Fruit fly (Drosophila melanogaster) whole organism: ENCODE results near the gene CG6283.

Experiments used
- CG8478 ChIP-seq: fragments of >200 bp; optimal IDR thresholded peaks from 2 replicates; lab custom pipeline; 2018; ENCODE audit warnings: inconsistent platforms
- Dll ChIP-seq: fragments of >200 bp; optimal IDR thresholded peaks from 2 replicates; lab custom pipeline; 2017
- EcR ChIP-seq, 2 experiments: fragments of >200 bp; optimal IDR thresholded peaks; 2 replicates each; lab custom pipeline; 2017; ENCODE audit warnings: missing biosample characterization in 2 of 2, missing genetic modification characterization in 2 of 2, missing genetic modification reagents in 2 of 2
- pan ChIP-seq: fragments of >200 bp; optimal IDR thresholded peaks from 2 replicates; lab custom pipeline; 2017
- psq ChIP-seq: fragments of >200 bp; optimal IDR thresholded peaks from 2 replicates; lab custom pipeline; 2017
- usp ChIP-seq: fragments of >200 bp; optimal IDR thresholded peaks from 2 replicates; lab custom pipeline; 2017; ENCODE audit warnings: missing biosample characterization, missing genetic modification characterization, mixed read lengths

The CG6283 gene

DNA sequence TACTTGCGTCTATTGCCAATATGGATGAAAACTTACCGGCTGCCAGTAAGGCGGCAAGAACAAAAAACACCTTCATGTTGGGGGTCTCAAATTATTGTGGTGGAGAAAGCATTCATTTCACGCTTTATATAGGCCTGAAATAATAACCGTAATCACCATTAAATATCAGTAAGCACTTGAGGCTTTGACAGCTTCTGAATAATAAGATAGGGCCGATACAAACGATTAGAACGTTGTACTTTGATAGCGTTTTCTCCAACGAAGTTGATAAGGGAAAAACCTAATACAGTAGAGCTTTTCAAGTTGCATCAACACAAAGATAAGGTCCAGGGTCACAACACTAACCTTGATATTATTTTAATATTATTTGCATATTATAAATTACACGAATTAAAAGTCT, at the start of gene CG6283:
Gene CG6283 (minus strand): TSS at position 101 of the 400 bp plus-strand sequence.
- TF ChIP-seq usp (GFP tag; lab: Kevin White, UChicago) (no peak), Dll (lab: Kevin White, UChicago) (no peak), psq (no peak), CG8478 (lab: Kevin White, UChicago) (no peak), EcR (GFP tag; optimal IDR thresholded peaks at IDR 0.05; lab: Kevin White, UChicago) (no peak), pan (no peak)

DNA sequence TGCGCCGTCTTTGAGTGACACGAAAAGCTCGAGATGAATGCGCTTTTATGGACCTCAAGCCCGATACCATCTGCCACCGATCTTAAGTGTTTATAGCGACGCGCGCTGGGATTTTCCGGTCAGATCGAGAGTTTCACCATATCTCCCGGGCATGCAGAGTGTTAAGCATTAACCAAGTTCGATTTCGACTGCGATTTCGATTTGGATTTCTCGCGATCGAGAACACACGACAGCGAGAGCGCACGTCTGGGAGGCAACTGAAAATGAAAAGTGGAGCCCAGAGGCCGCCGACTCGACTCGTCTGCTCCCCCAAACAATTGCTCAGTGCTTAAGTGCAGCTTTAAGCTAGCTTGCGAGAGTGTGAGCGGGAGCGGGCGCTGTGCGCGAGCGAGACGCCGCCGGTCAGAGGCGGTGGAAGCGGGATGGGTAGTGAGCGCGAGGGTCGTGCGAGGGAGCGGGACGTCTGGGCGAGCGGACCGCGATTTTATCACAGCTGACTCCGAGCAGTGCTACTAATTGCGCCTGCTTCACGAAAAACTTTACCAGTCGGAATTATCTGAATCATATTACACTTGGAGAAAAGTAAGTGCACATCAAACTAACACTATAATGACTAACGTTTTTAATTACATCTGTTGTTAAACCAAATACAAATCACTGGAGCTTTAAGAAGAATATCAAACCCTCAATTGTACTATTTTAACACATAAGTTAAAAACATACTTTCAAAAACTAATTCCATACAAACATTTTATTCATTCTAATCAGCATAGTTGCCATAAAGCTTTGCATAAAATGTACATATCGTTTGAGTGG, 48.8 kb upstream of the CG6283 start, which contains the start of gene spz:
Gene spz (minus strand): TSS at position 261 of the 816 bp plus-strand sequence.
- TF ChIP-seq pan (no peak), Dll (lab: Kevin White, UChicago) (peak; percentile 71)

DNA sequence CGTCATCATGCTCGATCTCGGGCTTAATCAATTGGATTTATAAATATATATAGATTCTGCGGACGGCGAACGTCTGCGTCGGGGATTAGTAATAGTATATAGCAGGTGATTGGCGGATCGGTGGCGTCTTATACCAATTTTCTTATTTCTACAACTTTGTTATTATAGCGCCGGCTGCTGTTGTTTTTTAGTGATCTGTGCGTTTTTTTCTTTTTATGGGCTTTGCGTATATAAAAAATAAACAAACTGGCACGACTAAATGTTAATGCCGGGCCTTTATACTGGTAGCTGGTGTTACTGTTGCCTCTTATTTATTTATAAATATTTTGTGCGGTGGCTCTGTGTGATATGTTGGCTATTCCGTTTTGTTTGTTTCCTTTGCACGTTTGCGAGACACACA, 48.0 kb upstream of the CG6283 start:
- TF ChIP-seq psq (no peak), pan (no peak), CG8478 (lab: Kevin White, UChicago) (no peak), EcR (GFP tag; optimal IDR thresholded peaks at IDR 0.05; lab: Kevin White, UChicago) (no peak), usp (GFP tag; lab: Kevin White, UChicago) (no peak), Dll (lab: Kevin White, UChicago) (no peak)

DNA sequence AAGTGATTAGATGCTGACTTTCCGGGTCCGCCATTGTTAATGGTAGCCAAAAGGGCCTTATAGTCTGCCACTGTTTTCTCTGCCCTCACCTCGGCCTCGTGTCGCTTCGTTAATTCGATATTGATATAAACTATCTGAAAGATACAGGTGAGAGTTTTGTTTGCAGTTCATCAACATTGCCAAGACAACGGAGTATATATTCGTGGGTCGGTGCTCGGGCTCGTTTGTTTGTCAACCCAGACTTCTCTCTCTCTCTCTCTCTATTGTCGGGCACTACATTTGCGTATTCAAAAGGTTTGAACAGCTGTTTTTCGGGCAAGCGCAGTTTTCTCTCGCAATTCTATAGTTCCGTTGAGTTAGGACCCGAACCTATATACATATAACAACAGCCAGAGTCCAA, 46.2 kb upstream of the CG6283 start:
- no peak for TF ChIP-seq usp (GFP tag; lab: Kevin White, UChicago)
- TF ChIP-seq Dll (lab: Kevin White, UChicago) = no peak
- TF ChIP-seq EcR (GFP tag; optimal IDR thresholded peaks at IDR 0.05; lab: Kevin White, UChicago) = no peak
- no peak for TF ChIP-seq pan
- TF ChIP-seq psq = no peak
- no peak for TF ChIP-seq CG8478 (lab: Kevin White, UChicago)

DNA sequence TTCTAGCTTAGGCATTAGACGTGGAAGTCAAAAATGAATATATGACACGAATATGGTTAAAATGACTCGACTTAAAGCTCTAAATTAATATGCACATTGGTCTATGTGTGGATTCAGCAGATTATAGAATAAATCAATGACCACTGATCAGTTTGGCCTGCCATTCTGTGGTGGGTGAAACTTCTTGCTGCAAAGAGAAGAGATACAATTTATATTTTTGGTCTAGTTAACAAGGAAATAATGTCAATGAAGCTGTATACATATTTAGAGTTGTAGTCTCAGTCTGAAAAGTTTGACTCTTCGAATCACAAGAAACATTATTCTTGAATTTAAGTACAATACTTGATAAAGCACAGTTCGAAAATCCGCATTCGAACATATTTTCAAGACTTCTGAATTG, 44.0 kb upstream of the CG6283 start, which contains the start of gene CG43935:
Gene CG43935 (plus strand): TSS at position 301 of the 400 bp plus-strand sequence.
- no peak for TF ChIP-seq EcR (GFP tag; optimal IDR thresholded peaks at IDR 0.05; lab: Kevin White, UChicago)

DNA sequence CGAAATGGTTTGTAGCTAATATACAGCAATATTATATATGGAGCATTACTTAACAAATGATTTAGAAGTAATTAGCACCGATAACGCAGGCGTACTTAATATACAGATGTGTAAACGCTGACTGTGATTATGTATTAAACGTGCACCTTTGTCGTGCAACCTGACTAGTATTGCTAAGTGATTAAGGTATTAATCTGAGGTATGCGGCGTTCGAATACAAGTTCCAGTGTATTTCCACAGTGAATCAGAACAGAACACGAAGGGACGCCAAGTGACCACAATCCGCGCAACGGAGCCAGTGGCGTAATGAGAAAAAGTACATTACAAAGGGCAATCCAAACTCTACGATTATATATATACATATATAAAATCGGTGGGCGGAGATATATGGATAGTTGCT, 42.9 kb upstream of the CG6283 start, which contains the start of gene Nep5:
Gene Nep5 (minus strand): TSS at position 101 of the 400 bp plus-strand sequence.
- TF ChIP-seq Dll (lab: Kevin White, UChicago) (no peak), EcR (GFP tag; optimal IDR thresholded peaks at IDR 0.05; lab: Kevin White, UChicago) (no peak), usp (GFP tag; lab: Kevin White, UChicago) (no peak), CG8478 (lab: Kevin White, UChicago) (no peak), psq (no peak), pan (no peak)

DNA sequence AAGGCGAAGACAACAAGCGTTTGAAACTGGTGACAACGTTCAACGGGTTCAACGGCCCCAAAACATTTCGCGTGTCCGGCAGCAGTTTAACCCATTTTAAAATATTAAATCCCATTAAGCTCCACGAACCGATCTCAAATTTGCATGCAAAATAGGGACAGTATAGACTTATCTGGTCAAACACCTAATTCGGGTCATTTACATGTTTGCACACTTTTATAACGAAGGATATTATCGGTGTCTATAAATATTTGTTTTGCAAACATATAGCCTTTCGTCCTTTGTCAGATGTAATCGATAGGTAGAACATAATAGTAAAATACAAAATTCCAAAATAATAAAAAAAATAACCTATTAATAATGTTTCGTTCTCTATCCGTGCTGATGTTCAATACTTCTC, 40.7 kb upstream of the CG6283 start, which contains the start of gene CG34292:
Gene CG34292 (plus strand): TSS at position 301 of the 400 bp plus-strand sequence.
- no peak for TF ChIP-seq Dll (lab: Kevin White, UChicago)
- TF ChIP-seq pan = no peak
- TF ChIP-seq EcR (GFP tag; optimal IDR thresholded peaks at IDR 0.05; lab: Kevin White, UChicago) = no peak
- TF ChIP-seq usp (GFP tag; lab: Kevin White, UChicago) = no peak
- no peak for TF ChIP-seq CG8478 (lab: Kevin White, UChicago)
- TF ChIP-seq psq = no peak

DNA sequence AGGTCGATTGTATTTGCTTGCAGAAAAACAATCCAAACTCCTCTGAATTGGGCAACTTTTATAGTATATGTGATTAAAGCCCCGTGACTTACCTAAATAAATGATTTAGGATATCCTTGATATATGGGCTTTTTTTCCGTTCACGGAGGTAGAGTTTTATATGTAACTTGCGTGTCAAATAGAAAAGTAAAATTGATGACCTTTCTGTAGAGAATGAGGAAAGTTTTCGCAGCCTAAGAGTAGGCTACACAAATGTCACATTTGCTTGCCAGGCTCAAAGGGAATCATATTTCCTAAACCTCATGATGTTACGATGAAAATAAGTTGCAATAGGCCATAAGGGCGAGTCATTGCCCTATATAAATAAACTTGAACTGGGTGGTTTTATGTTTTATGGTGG, 35.0 kb upstream of the CG6283 start:
- TF ChIP-seq EcR (GFP tag; optimal IDR thresholded peaks at IDR 0.05; lab: Kevin White, UChicago) (no peak), Dll (lab: Kevin White, UChicago) (no peak), psq (no peak), usp (GFP tag; lab: Kevin White, UChicago) (no peak), pan (no peak), CG8478 (lab: Kevin White, UChicago) (no peak)

DNA sequence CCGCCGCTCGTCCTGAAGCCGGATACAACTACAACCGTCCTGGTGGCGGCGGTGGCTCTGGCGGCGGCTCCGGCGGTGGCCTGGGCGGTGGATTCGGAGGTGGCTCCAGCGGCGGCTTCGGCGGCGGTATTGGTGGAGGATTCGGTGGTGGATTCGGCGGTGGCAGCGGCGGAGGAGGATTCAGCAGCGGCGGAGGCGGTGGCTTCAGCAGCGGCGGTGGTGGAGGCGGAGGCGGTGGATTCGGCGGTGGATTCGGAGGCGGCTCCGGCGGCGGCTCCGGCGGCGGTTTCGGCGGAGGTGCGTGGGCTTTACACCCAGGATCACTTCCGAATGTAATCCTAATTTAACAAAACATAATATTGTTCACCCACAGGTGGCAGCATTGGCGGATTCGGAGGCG, 28.4 kb upstream of the CG6283 start:
- TF ChIP-seq EcR (GFP tag; optimal IDR thresholded peaks at IDR 0.05; lab: Kevin White, UChicago) (no peak), psq (no peak), usp (GFP tag; lab: Kevin White, UChicago) (no peak), CG8478 (lab: Kevin White, UChicago) (no peak), pan (no peak), Dll (lab: Kevin White, UChicago) (no peak)

DNA sequence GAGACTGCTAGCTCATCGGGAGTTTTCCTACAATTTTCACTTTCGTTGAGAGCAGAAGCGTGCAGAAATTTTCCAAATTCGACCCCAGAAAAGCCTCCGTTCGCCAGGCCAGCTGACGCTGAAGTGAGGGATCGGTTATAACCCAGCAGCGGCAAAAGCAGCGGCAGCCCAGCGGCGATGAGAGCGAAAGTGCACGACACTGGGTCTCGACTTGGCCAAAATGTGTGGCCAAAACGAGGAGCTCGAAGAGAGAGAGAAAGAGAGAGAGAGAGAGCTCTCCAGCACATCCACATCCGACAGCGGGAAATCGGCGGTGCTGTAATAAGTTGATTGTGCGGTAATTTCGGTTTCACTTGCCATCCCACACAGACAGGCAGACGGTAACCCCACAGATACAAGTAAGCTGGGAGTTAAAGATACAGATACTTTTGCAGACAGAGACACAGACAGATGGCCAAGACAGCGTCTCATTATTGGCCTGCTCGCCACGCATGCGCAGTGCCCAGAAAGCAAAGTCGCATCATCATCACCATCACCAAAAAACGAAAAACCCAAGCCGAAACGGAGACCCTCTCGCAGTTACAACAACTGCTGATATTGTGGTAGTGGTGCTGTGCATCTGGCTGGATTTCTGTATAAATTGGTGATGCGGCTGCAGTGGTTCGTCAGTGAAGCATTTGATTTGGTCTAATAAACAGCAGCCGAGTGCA, 27.5 kb upstream of the CG6283 start, which contains the start of gene TwdlT:
Gene TwdlT (plus strand): TSS at position 660 of the 710 bp plus-strand sequence.
- TF ChIP-seq psq (no peak), Dll (lab: Kevin White, UChicago) (no peak), pan (no peak), CG8478 (lab: Kevin White, UChicago) (no peak), usp (GFP tag; lab: Kevin White, UChicago) (no peak), EcR (GFP tag; optimal IDR thresholded peaks at IDR 0.05; lab: Kevin White, UChicago) (no peak)

DNA sequence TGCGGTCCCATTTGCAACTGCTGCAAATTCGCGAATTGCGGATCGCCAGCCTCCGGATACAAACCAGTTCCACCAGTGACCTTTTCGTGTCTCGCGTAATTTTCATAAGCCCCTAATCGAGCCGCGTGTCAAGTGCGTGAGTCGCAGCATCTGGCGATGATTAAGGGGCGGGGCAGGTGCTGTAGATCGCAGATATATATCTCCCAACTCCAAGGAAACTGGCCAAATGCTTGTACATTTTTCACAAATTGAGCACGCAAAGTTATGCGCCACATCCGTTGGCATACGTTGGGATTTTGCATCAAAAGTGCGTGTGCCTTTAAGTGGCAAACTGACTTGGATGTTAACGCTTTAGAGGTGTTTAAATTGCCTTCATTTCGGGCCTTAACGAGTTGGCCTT, 18.9 kb upstream of the CG6283 start:
- TF ChIP-seq EcR (GFP tag; optimal IDR thresholded peaks at IDR 0.05; lab: Kevin White, UChicago) (no peak), psq (no peak), Dll (lab: Kevin White, UChicago) (no peak), pan (no peak), usp (GFP tag; lab: Kevin White, UChicago) (no peak), CG8478 (lab: Kevin White, UChicago) (no peak)

DNA sequence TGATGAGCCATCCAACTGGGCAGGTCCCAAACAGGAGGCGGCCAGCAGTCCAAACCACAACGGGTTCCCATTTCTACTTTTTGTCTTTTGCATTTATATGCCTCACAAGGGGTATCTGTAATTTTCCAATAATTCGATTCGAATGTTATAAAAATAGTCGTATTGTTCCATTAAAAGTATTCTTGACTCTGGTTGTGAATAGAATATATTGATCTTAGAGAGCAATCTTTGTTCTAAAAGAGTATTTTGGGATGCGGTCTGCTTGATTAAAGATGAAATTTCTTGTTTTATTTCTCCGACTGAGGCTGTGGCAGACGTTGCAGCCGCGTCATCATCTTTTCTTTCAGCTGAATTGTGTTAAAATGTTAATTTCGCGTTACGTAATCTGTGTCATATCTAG, 12.8 kb upstream of the CG6283 start:
- TF ChIP-seq EcR (GFP tag; optimal IDR thresholded peaks at IDR 0.05; lab: Kevin White, UChicago) (no peak), CG8478 (lab: Kevin White, UChicago) (no peak), pan (no peak), usp (GFP tag; lab: Kevin White, UChicago) (no peak)
